Worm (Caenorhabditis elegans) whole organism, L2 larva: ENCODE results near the gene srw-63.

Experiments used
- C34F6.9 ChIP-seq: fragments of 150-350 bp; optimal IDR thresholded peaks from 2 replicates; lab custom pipeline; 2014; ENCODE audit warnings: missing biosample characterization, missing genetic modification characterization
- F13H6.1 ChIP-seq: sonication (generic microtip); optimal IDR thresholded peaks from 2 replicates; lab custom pipeline; 2016; ENCODE audit warnings: missing genetic modification characterization, missing compliant biosample characterization
- R02D3.7 ChIP-seq: fragments of 150-350 bp; optimal IDR thresholded peaks from 2 replicates; lab custom pipeline; 2014; ENCODE audit warnings: missing biosample characterization, missing genetic modification characterization
- Y55F3AM.14 ChIP-seq: fragments of 200-800 bp; sonication (Bioruptor generic); optimal IDR thresholded peaks from 2 replicates; lab custom pipeline; 2018; ENCODE audit warnings: mild to moderate bottlenecking, missing genetic modification characterization, missing compliant biosample characterization
- ZK546.5 ChIP-seq: sonication (generic microtip); optimal IDR thresholded peaks from 2 replicates; lab custom pipeline; 2017; ENCODE audit warnings: missing biosample characterization, missing genetic modification characterization
- alr-1 ChIP-seq: fragments of 150-350 bp; optimal IDR thresholded peaks from 2 replicates; lab custom pipeline; 2014; ENCODE audit warnings: missing biosample characterization, missing genetic modification characterization
- aly-2 ChIP-seq: fragments of 150-350 bp; optimal IDR thresholded peaks from 2 replicates; lab custom pipeline; 2014; ENCODE audit warnings: missing biosample characterization, missing genetic modification characterization
- ama-1 ChIP-seq: fragments of 150-350 bp; optimal IDR thresholded peaks from 2 replicates; lab custom pipeline; 2018; ENCODE audit warnings: inconsistent platforms
- blmp-1 ChIP-seq: sonication (generic microtip); optimal IDR thresholded peaks from 2 replicates; lab custom pipeline; 2017; ENCODE audit warnings: missing genetic modification characterization, mild to moderate bottlenecking, missing compliant biosample characterization, antibody characterized with exemption, moderate library complexity; ENCODE audit not compliant: insufficient read depth
- ceh-16 ChIP-seq: fragments of 150-350 bp; optimal IDR thresholded peaks from 2 replicates; lab custom pipeline; 2014; ENCODE audit warnings: missing biosample characterization, missing genetic modification characterization
- ceh-82 ChIP-seq: fragments of 150-350 bp; optimal IDR thresholded peaks from 2 replicates; lab custom pipeline; 2014; ENCODE audit warnings: missing biosample characterization, missing genetic modification characterization
- crh-2 ChIP-seq: sonication (generic microtip); optimal IDR thresholded peaks from 2 replicates; lab custom pipeline; 2017; ENCODE audit warnings: missing biosample characterization, missing genetic modification characterization
- dmd-4 ChIP-seq: sonication (generic microtip); optimal IDR thresholded peaks from 2 replicates; lab custom pipeline; 2017; ENCODE audit warnings: missing biosample characterization, missing genetic modification characterization
- egl-27 ChIP-seq: sonication (generic microtip); optimal IDR thresholded peaks from 3 replicates; lab custom pipeline; 2017; ENCODE audit warnings: missing biosample characterization, missing genetic modification reagents, missing genetic modification characterization
- elt-1 ChIP-seq: fragments of 150-350 bp; optimal IDR thresholded peaks from 2 replicates; lab custom pipeline; 2014; ENCODE audit warnings: missing biosample characterization, missing genetic modification characterization
- elt-3 ChIP-seq: sonication (generic microtip); optimal IDR thresholded peaks from 2 replicates; lab custom pipeline; 2017; ENCODE audit warnings: missing biosample characterization, missing genetic modification characterization
- fos-1 ChIP-seq: fragments of 150-350 bp; optimal IDR thresholded peaks from 2 replicates; lab custom pipeline; 2014; ENCODE audit warnings: missing biosample characterization, missing genetic modification characterization
- gmeb-1 ChIP-seq: fragments of 150-350 bp; optimal IDR thresholded peaks from 2 replicates; lab custom pipeline; 2014; ENCODE audit warnings: missing biosample characterization, missing genetic modification characterization
- lin-11 ChIP-seq: fragments of 150-350 bp; sonication (generic microtip); optimal IDR thresholded peaks from 2 replicates; lab custom pipeline; 2014; ENCODE audit warnings: missing biosample characterization, missing genetic modification characterization, inconsistent platforms, mixed read lengths
- lin-13 ChIP-seq: fragments of 150-350 bp; optimal IDR thresholded peaks from 2 replicates; lab custom pipeline; 2014; ENCODE audit warnings: missing biosample characterization, missing genetic modification reagents, missing genetic modification characterization
- lin-39 ChIP-seq: fragments of 150-350 bp; optimal IDR thresholded peaks from 2 replicates; lab custom pipeline; 2014; ENCODE audit warnings: missing biosample characterization, missing genetic modification reagents, missing genetic modification characterization
- lsy-2 ChIP-seq, 2 experiments: fragments of 150-350 bp in 1 of 2; sonication (generic microtip) in 1 of 2; optimal IDR thresholded peaks; 2 replicates each; lab custom pipeline; 2014 to 2017; ENCODE audit warnings: missing biosample characterization in 2 of 2, missing genetic modification characterization in 2 of 2
- mab-5 ChIP-seq: fragments of 150-350 bp; optimal IDR thresholded peaks from 2 replicates; lab custom pipeline; 2014; ENCODE audit warnings: missing biosample characterization, missing genetic modification characterization
- mbf-1 ChIP-seq: sonication (generic microtip); optimal IDR thresholded peaks from 2 replicates; lab custom pipeline; 2017; ENCODE audit warnings: missing biosample characterization, missing genetic modification characterization
- mdl-1 ChIP-seq, 2 experiments: fragments of 150-350 bp in 1 of 2; sonication (generic microtip) in 1 of 2; optimal IDR thresholded peaks; 2 replicates each; lab custom pipeline; 2017; ENCODE audit warnings: missing biosample characterization in 2 of 2, missing genetic modification characterization in 2 of 2
- nhr-10 ChIP-seq: sonication (generic microtip); optimal IDR thresholded peaks from 2 replicates; lab custom pipeline; 2017; ENCODE audit warnings: missing biosample characterization, missing genetic modification characterization
- nhr-11 ChIP-seq: fragments of 150-350 bp; optimal IDR thresholded peaks from 2 replicates; lab custom pipeline; 2014; ENCODE audit warnings: missing biosample characterization, missing genetic modification characterization
- nhr-12 ChIP-seq: fragments of 150-350 bp; optimal IDR thresholded peaks from 2 replicates; lab custom pipeline; 2014; ENCODE audit warnings: missing biosample characterization, missing genetic modification characterization
- nhr-129 ChIP-seq: fragments of 150-350 bp; optimal IDR thresholded peaks from 2 replicates; lab custom pipeline; 2014; ENCODE audit warnings: missing biosample characterization, missing genetic modification characterization
- nhr-21 ChIP-seq: fragments of 150-350 bp; optimal IDR thresholded peaks from 2 replicates; lab custom pipeline; 2014; ENCODE audit warnings: missing biosample characterization, missing genetic modification characterization
- nhr-23 ChIP-seq: fragments of 150-350 bp; optimal IDR thresholded peaks from 2 replicates; lab custom pipeline; 2014; ENCODE audit warnings: missing biosample characterization, missing genetic modification reagents, missing genetic modification characterization
- nhr-237 ChIP-seq: fragments of 150-350 bp; optimal IDR thresholded peaks from 2 replicates; lab custom pipeline; 2014; ENCODE audit warnings: missing biosample characterization, missing genetic modification characterization
- nhr-25 ChIP-seq: fragments of 150-350 bp; sonication (generic microtip); optimal IDR thresholded peaks from 3 replicates; lab custom pipeline; 2014; ENCODE audit warnings: missing biosample characterization, missing genetic modification characterization
- nhr-6 ChIP-seq: fragments of 150-350 bp; optimal IDR thresholded peaks from 2 replicates; lab custom pipeline; 2014; ENCODE audit warnings: missing biosample characterization, missing genetic modification characterization
- nhr-77 ChIP-seq: fragments of 150-350 bp; optimal IDR thresholded peaks from 2 replicates; lab custom pipeline; 2014; ENCODE audit warnings: missing biosample characterization, missing genetic modification characterization
- peb-1 ChIP-seq: fragments of 150-350 bp; optimal IDR thresholded peaks from 2 replicates; lab custom pipeline; 2014; ENCODE audit warnings: missing biosample characterization, missing genetic modification characterization
- sem-4 ChIP-seq: fragments of 150-350 bp; optimal IDR thresholded peaks from 2 replicates; lab custom pipeline; 2014; ENCODE audit warnings: missing biosample characterization, missing genetic modification reagents, missing genetic modification characterization
- skn-1 ChIP-seq: sonication (generic microtip); optimal IDR thresholded peaks from 2 replicates; lab custom pipeline; 2017; ENCODE audit warnings: missing biosample characterization, missing genetic modification characterization
- sma-3 ChIP-seq: sonication (generic microtip); optimal IDR thresholded peaks from 2 replicates; lab custom pipeline; 2016; ENCODE audit warnings: missing genetic modification reagents, missing genetic modification characterization, missing compliant biosample characterization
- sma-9 ChIP-seq, 2 experiments: fragments of 150-350 bp in 1 of 2; sonication (generic microtip) in 1 of 2; optimal IDR thresholded peaks; 2 replicates each; lab custom pipeline; 2014 to 2016; ENCODE audit warnings: missing genetic modification characterization in 2 of 2, mild to moderate bottlenecking in 1 of 2, missing biosample characterization in 1 of 2, missing compliant biosample characterization in 1 of 2, missing genetic modification reagents in 1 of 2, moderate library complexity in 1 of 2
- snpc-4 ChIP-seq: fragments of 150-350 bp; optimal IDR thresholded peaks from 2 replicates; lab custom pipeline; 2014; ENCODE audit warnings: missing biosample characterization, missing genetic modification characterization
- unc-39 ChIP-seq: fragments of 150-350 bp; optimal IDR thresholded peaks from 2 replicates; lab custom pipeline; 2014; ENCODE audit warnings: missing biosample characterization, missing genetic modification characterization
- unc-55 ChIP-seq: fragments of 150-350 bp; sonication (generic microtip); optimal IDR thresholded peaks from 3 replicates; lab custom pipeline; 2014; ENCODE audit warnings: missing biosample characterization, missing genetic modification reagents, missing genetic modification characterization
- unc-62 ChIP-seq: fragments of 150-350 bp; optimal IDR thresholded peaks from 2 replicates; lab custom pipeline; 2014; ENCODE audit warnings: missing biosample characterization, missing genetic modification reagents, missing genetic modification characterization
- zag-1 ChIP-seq: fragments of 150-350 bp; optimal IDR thresholded peaks from 2 replicates; lab custom pipeline; 2014; ENCODE audit warnings: missing biosample characterization, missing genetic modification characterization
- ztf-1 ChIP-seq: fragments of 200-800 bp; sonication (Bioruptor generic); conservative IDR thresholded peaks from 2 replicates; pipeline ENCODE4 v1.3.6; 2022; ENCODE audit warnings: missing genetic modification characterization, missing compliant biosample characterization
- ztf-11 ChIP-seq: sonication (generic microtip); optimal IDR thresholded peaks from 2 replicates; lab custom pipeline; 2017; ENCODE audit warnings: missing biosample characterization, missing genetic modification characterization
- ztf-4 ChIP-seq: fragments of 150-350 bp; optimal IDR thresholded peaks from 2 replicates; lab custom pipeline; 2014; ENCODE audit warnings: missing biosample characterization, missing genetic modification characterization

Gene srw-63

ce11 chrIV:14013692-14014091 is 2.1 kb downstream of the srw-63 start:
- TF ChIP-seq peb-1 (tag; lab: Kevin White, UChicago): no peak
- TF ChIP-seq aly-2 (tag; lab: Kevin White, UChicago): no peak
- TF ChIP-seq unc-55 (GFP tag; lab: Kevin White, UChicago): peak; percentile 52
- TF ChIP-seq nhr-11 (tag; lab: Kevin White, UChicago): no peak
- TF ChIP-seq skn-1 (tag; lab: Kevin White, UChicago): no peak
- TF ChIP-seq sma-9 (GFP tag; optimal IDR thresholded peaks at IDR 0.05; lab: Kevin White, UChicago): no peak
- no peak for TF ChIP-seq sma-9 (tag; optimal IDR thresholded peaks at IDR 0.05; lab: Kevin White, UChicago)
- TF ChIP-seq alr-1: no peak
- no peak for TF ChIP-seq lsy-2 (tag; optimal IDR thresholded peaks at IDR 0.05; lab: Kevin White, UChicago)
- TF ChIP-seq dmd-4 (tag; lab: Kevin White, UChicago): no peak
- peak; percentile 7 for TF ChIP-seq nhr-25 (tag; lab: Kevin White, UChicago)
- no peak for TF ChIP-seq ceh-16 (tag; lab: Kevin White, UChicago)
- peak; percentile 36 for TF ChIP-seq C34F6.9 (tag; lab: Kevin White, UChicago)
- TF ChIP-seq ztf-11 (tag; lab: Kevin White, UChicago): no peak
- no peak for TF ChIP-seq unc-39 (tag; lab: Kevin White, UChicago)
- TF ChIP-seq nhr-77 (tag; lab: Kevin White, UChicago): no peak
- TF ChIP-seq nhr-23 (tag; lab: Kevin White, UChicago): no peak
- no peak for TF ChIP-seq mdl-1 (tag; optimal IDR thresholded peaks at IDR 0.05; lab: Kevin White, UChicago)
- TF ChIP-seq F13H6.1 (tag; lab: Kevin White, UChicago): peak; percentile 38
- TF ChIP-seq ama-1 (lab: Kevin White, UChicago): no peak
- TF ChIP-seq zag-1 (tag; lab: Kevin White, UChicago): no peak
- TF ChIP-seq ceh-82 (tag; lab: Kevin White, UChicago): no peak
- TF ChIP-seq Y55F3AM.14 (GFP tag; lab: Kevin White, UChicago): no peak
- TF ChIP-seq nhr-10 (tag; lab: Kevin White, UChicago): no peak
- TF ChIP-seq ZK546.5 (tag; lab: Kevin White, UChicago): no peak
- TF ChIP-seq unc-62 (GFP tag; lab: Kevin White, UChicago): no peak
- peak; percentile 41 for TF ChIP-seq nhr-21 (tag; lab: Kevin White, UChicago)
- no peak for TF ChIP-seq elt-1 (tag; lab: Kevin White, UChicago)
- TF ChIP-seq ztf-4 (tag; lab: Kevin White, UChicago): no peak
- no peak for TF ChIP-seq fos-1 (tag; lab: Kevin White, UChicago)
- TF ChIP-seq nhr-12 (tag; lab: Kevin White, UChicago): no peak
- no peak for TF ChIP-seq sma-3 (GFP tag; lab: Kevin White, UChicago)
- peak; percentile 80 for TF ChIP-seq nhr-129
- no peak for TF ChIP-seq egl-27 (tag; lab: Kevin White, UChicago)
- TF ChIP-seq elt-3: no peak
- no peak for TF ChIP-seq sem-4 (tag; lab: Kevin White, UChicago)
- TF ChIP-seq lin-39 (tag; lab: Kevin White, UChicago): no peak
- TF ChIP-seq mab-5 (tag; lab: Kevin White, UChicago): no peak
- peak; percentile 23 for TF ChIP-seq lin-11
- no peak for TF ChIP-seq R02D3.7 (tag; lab: Kevin White, UChicago)
- no peak for TF ChIP-seq blmp-1
- TF ChIP-seq nhr-237 (tag; lab: Kevin White, UChicago): no peak
- peak; percentile 17 for TF ChIP-seq crh-2 (tag; lab: Kevin White, UChicago)
- peak; percentile 43 for TF ChIP-seq gmeb-1 (tag; lab: Kevin White, UChicago)
- no peak for TF ChIP-seq ztf-1 (GFP tag; lab: Robert Waterston, UW)
- peak; percentile 14 for TF ChIP-seq lin-13 (GFP tag; lab: Kevin White, UChicago)
- no peak for TF ChIP-seq nhr-6 (tag; lab: Kevin White, UChicago)
- peak; percentile 97 for TF ChIP-seq snpc-4 (tag; lab: Kevin White, UChicago)
- TF ChIP-seq mbf-1 (tag; lab: Kevin White, UChicago): no peak
- TF ChIP-seq, all 48 proteins: peak for 11
